Fruit fly (Drosophila melanogaster) whole organism, embryonic: ENCODE results near the gene Gpdh1.

Experiments used
- BtbVII ChIP-seq: fragments of 200-800 bp; sonication (Bioruptor generic); optimal IDR thresholded peaks from 3 replicates; lab custom pipeline; 2017; ENCODE audit warnings: missing biosample characterization, mild to moderate bottlenecking, missing genetic modification characterization
- CG11723 ChIP-seq: fragments of 200-800 bp; sonication (Bioruptor generic); optimal IDR thresholded peaks from 2 replicates; lab custom pipeline; 2017; ENCODE audit warnings: missing biosample characterization, mild to moderate bottlenecking, missing genetic modification characterization
- CG12155 ChIP-seq: fragments of 200-800 bp; sonication (Bioruptor generic); optimal IDR thresholded peaks from 3 replicates; lab custom pipeline; 2016; ENCODE audit warnings: missing biosample characterization, missing genetic modification characterization
- CG14441 ChIP-seq: fragments of 200-800 bp; sonication (Bioruptor generic); IDR thresholded peaks from 2 replicates; pipeline ENCODE4 v1.3.6; 2022; ENCODE audit warnings: missing biosample characterization, missing genetic modification characterization
- CG1602 ChIP-seq: fragments of 200-800 bp; sonication (Bioruptor generic); optimal IDR thresholded peaks from 3 replicates; lab custom pipeline; 2016; ENCODE audit warnings: missing biosample characterization, missing genetic modification characterization
- CG16815 ChIP-seq: fragments of 200-800 bp; sonication (Bioruptor generic); optimal IDR thresholded peaks from 3 replicates; lab custom pipeline; 2017; ENCODE audit warnings: missing biosample characterization, mild to moderate bottlenecking, missing genetic modification characterization
- CG17361 ChIP-seq: fragments of 200-800 bp; sonication (Bioruptor generic); IDR thresholded peaks from 3 replicates; pipeline ENCODE4 v1.3.6; 2022; ENCODE audit warnings: missing biosample characterization, missing genetic modification characterization
- CG18011 ChIP-seq: fragments of 200-800 bp; sonication (Bioruptor generic); optimal IDR thresholded peaks from 2 replicates; lab custom pipeline; 2017; ENCODE audit warnings: missing biosample characterization, missing genetic modification characterization, mild to moderate bottlenecking, moderate library complexity, missing genotype
- CG2712 ChIP-seq: fragments of 200-800 bp; optimal IDR thresholded peaks from 3 replicates; lab custom pipeline; 2019; ENCODE audit warnings: missing biosample characterization, mild to moderate bottlenecking, missing genetic modification characterization, moderate library complexity
- CG3407 ChIP-seq: fragments of 200-800 bp; sonication (Bioruptor generic); optimal IDR thresholded peaks from 2 replicates; lab custom pipeline; 2018; ENCODE audit warnings: missing biosample characterization, mild to moderate bottlenecking, missing genetic modification characterization
- CG5953 ChIP-seq: fragments of 200-800 bp; sonication (Bioruptor generic); IDR thresholded peaks from 2 replicates; pipeline ENCODE4 v1.3.6; 2022; ENCODE audit warnings: missing biosample characterization, missing genetic modification characterization
- CG6813 ChIP-seq: fragments of 200-800 bp; sonication (Bioruptor generic); optimal IDR thresholded peaks from 2 replicates; lab custom pipeline; 2017; ENCODE audit warnings: missing biosample characterization, missing genetic modification characterization, mild to moderate bottlenecking, moderate library complexity, missing genetic modification reagents
- Camta ChIP-seq: fragments of 200-800 bp; sonication (Bioruptor generic); optimal IDR thresholded peaks from 2 replicates; lab custom pipeline; 2016; ENCODE audit warnings: missing biosample characterization, missing genetic modification characterization
- E2f2 ChIP-seq: fragments of 200-800 bp; sonication (Bioruptor generic); IDR thresholded peaks from 2 replicates; pipeline ENCODE4 v1.3.6; 2022; ENCODE audit warnings: missing biosample characterization, missing genetic modification characterization
- ERR ChIP-seq: fragments of 200-800 bp; sonication (Bioruptor generic); optimal IDR thresholded peaks from 2 replicates; lab custom pipeline; 2016; ENCODE audit warnings: missing biosample characterization, missing genetic modification characterization
- HmgZ ChIP-seq: fragments of 200-800 bp; sonication (Bioruptor generic); optimal IDR thresholded peaks from 2 replicates; lab custom pipeline; 2018; ENCODE audit warnings: missing biosample characterization, mild to moderate bottlenecking, missing genetic modification characterization
- Hr39 ChIP-seq: fragments of >200 bp; optimal IDR thresholded peaks from 2 replicates; lab custom pipeline; 2017
- Lim3 ChIP-seq: fragments of 200-800 bp; sonication (Bioruptor generic); IDR thresholded peaks from 2 replicates; pipeline ENCODE4 v1.3.6; 2022; ENCODE audit warnings: missing biosample characterization, missing genetic modification characterization
- MESR4 ChIP-seq: fragments of 200-800 bp; sonication (Bioruptor generic); optimal IDR thresholded peaks from 2 replicates; lab custom pipeline; 2018; ENCODE audit warnings: missing biosample characterization, mild to moderate bottlenecking, missing genetic modification characterization, moderate library complexity
- Mad ChIP-seq: fragments of 200-800 bp; sonication (Bioruptor generic); optimal IDR thresholded peaks from 2 replicates; lab custom pipeline; 2016; ENCODE audit warnings: missing biosample characterization, missing genetic modification characterization
- Meics ChIP-seq: fragments of 200-800 bp; sonication (Bioruptor generic); optimal IDR thresholded peaks from 2 replicates; lab custom pipeline; 2017; ENCODE audit warnings: missing biosample characterization, mild to moderate bottlenecking, missing genetic modification characterization
- NC2β ChIP-seq: fragments of 200-800 bp; sonication (Bioruptor generic); optimal IDR thresholded peaks from 2 replicates; lab custom pipeline; 2016; ENCODE audit warnings: missing biosample characterization, missing genetic modification characterization
- Stat92E ChIP-seq, 3 experiments: fragments of >200 bp in 2 of 3; fragments of 200-800 bp in 1 of 3; sonication (Bioruptor generic) in 1 of 3; optimal IDR thresholded peaks; 2 replicates each; lab custom pipeline; 2017 to 2019; ENCODE audit warnings: missing biosample characterization in 3 of 3, missing genetic modification characterization in 3 of 3, mild to moderate bottlenecking in 1 of 3, moderate library complexity in 1 of 3
- al ChIP-seq: fragments of 200-800 bp; sonication (Bioruptor generic); IDR thresholded peaks from 2 replicates; pipeline ENCODE4 v1.3.6; 2022; ENCODE audit warnings: missing biosample characterization, missing genetic modification characterization
- chm ChIP-seq: fragments of 200-800 bp; sonication (Bioruptor generic); IDR thresholded peaks from 2 replicates; pipeline ENCODE4 v1.3.6; 2022; ENCODE audit warnings: missing biosample characterization, missing genetic modification characterization
- croc ChIP-seq: fragments of 200-800 bp; sonication (Bioruptor generic); conservative IDR thresholded peaks from 3 replicates; pipeline ENCODE4 v1.3.6; 2022; ENCODE audit warnings: missing biosample characterization, missing genetic modification characterization
- dpn ChIP-seq, 2 experiments: fragments of 200-800 bp; sonication (Bioruptor generic); optimal IDR thresholded peaks; 3 replicates each; lab custom pipeline; 2016; ENCODE audit warnings: missing biosample characterization in 2 of 2, missing genetic modification characterization in 2 of 2
- grn ChIP-seq: fragments of 200-800 bp; sonication (Bioruptor generic); optimal IDR thresholded peaks from 3 replicates; lab custom pipeline; 2017; ENCODE audit warnings: missing biosample characterization, missing genetic modification characterization
- her ChIP-seq: fragments of 200-800 bp; sonication (Bioruptor generic); optimal IDR thresholded peaks from 2 replicates; lab custom pipeline; 2016; ENCODE audit warnings: missing biosample characterization, missing genetic modification characterization
- lmd ChIP-seq: fragments of 200-800 bp; sonication (Bioruptor generic); IDR thresholded peaks from 2 replicates; pipeline ENCODE4 v1.3.6; 2022; ENCODE audit warnings: missing biosample characterization, missing genetic modification characterization
- nom ChIP-seq: fragments of 200-800 bp; sonication (Bioruptor generic); optimal IDR thresholded peaks from 2 replicates; lab custom pipeline; 2017; ENCODE audit warnings: missing biosample characterization, missing genetic modification characterization, mild to moderate bottlenecking, moderate library complexity, missing genetic modification reagents
- sens ChIP-seq: fragments of 200-800 bp; sonication (Bioruptor generic); peaks from one replicate; lab custom pipeline; 2016; ENCODE audit warnings: missing biosample characterization, missing genetic modification characterization
- sisA ChIP-seq: fragments of 200-800 bp; sonication (Bioruptor generic); IDR thresholded peaks from 2 replicates; pipeline ENCODE4 v1.3.6; 2022; ENCODE audit warnings: missing biosample characterization, missing genetic modification characterization
- sqz ChIP-seq: fragments of 200-800 bp; sonication (Bioruptor generic); optimal IDR thresholded peaks from 3 replicates; lab custom pipeline; 2018; ENCODE audit warnings: missing biosample characterization, mild to moderate bottlenecking, missing genetic modification characterization
- unpg ChIP-seq: fragments of 200-800 bp; sonication (Bioruptor generic); optimal IDR thresholded peaks from 3 replicates; lab custom pipeline; 2018; ENCODE audit warnings: missing biosample characterization, mild to moderate bottlenecking, missing genetic modification characterization, moderate library complexity
- vvl ChIP-seq: fragments of 200-800 bp; sonication (Bioruptor generic); IDR thresholded peaks from 2 replicates; pipeline ENCODE4 v1.3.6; 2022; ENCODE audit warnings: missing biosample characterization, missing genetic modification characterization
- wdn ChIP-seq: fragments of 200-800 bp; sonication (Bioruptor generic); IDR thresholded peaks from 2 replicates; pipeline ENCODE4 v1.3.6; 2022; ENCODE audit warnings: missing biosample characterization, missing genetic modification characterization
- zen ChIP-seq: fragments of 200-800 bp; sonication (Bioruptor generic); optimal IDR thresholded peaks from 3 replicates; lab custom pipeline; 2018; ENCODE audit warnings: missing biosample characterization, mild to moderate bottlenecking, missing genetic modification characterization, moderate library complexity

The Gpdh1 gene

dm6 chr2L:5906893-5907850 is 36.3 kb upstream of the Gpdh1 start, which contains the start of gene bchs (continued):
- no peak for TF ChIP-seq al (GFP tag; lab: Robert Waterston, UW)
- TF ChIP-seq croc (GFP tag; lab: Robert Waterston, UW) = peak; percentile 27; the same call in 1 of the 3 replicates
- peak; percentile 97 for TF ChIP-seq E2f2 (GFP tag; lab: Robert Waterston, UW)
- TF ChIP-seq sqz (GFP tag; lab: Kevin White, UChicago) = no peak
- TF ChIP-seq CG18011 = no peak
- no peak for TF ChIP-seq Stat92E (GFP tag; optimal IDR thresholded peaks at IDR 0.05; lab: Kevin White, UChicago)
- peak; percentile 92 for TF ChIP-seq CG11723 (GFP tag; lab: Kevin White, UChicago)
- TF ChIP-seq Meics = peak; percentile 88
- peak; percentile 94 for TF ChIP-seq sens (GFP tag; lab: Kevin White, UChicago)
- TF ChIP-seq HmgZ (tag; lab: Kevin White, UChicago) = peak; percentile 96
- TF ChIP-seq ERR = peak; percentile 75
- TF ChIP-seq lmd (GFP tag; lab: Robert Waterston, UW) = peak; percentile 34; the same call in 1 of the 2 replicates
- peak; percentile 96 for TF ChIP-seq BtbVII (GFP tag; lab: Kevin White, UChicago)
- TF ChIP-seq sisA (GFP tag; lab: Robert Waterston, UW) = no peak
- no peak for TF ChIP-seq nom (GFP tag; lab: Kevin White, UChicago)
- peak; percentile 99 for TF ChIP-seq CG6813 (GFP tag; lab: Kevin White, UChicago)
- peak; percentile 21 for TF ChIP-seq zen (tag; lab: Kevin White, UChicago)
- TF ChIP-seq Camta (GFP tag; lab: Kevin White, UChicago) = peak; percentile 82
- TF ChIP-seq chm (GFP tag; lab: Robert Waterston, UW) = peak; percentile 96
- peak; percentile 97 for TF ChIP-seq CG3407
- peak; percentile 74 to 83 for TF ChIP-seq dpn (GFP tag; optimal IDR thresholded peaks at IDR 0.05; lab: Kevin White, UChicago)
- no peak for TF ChIP-seq Lim3 (GFP tag; lab: Robert Waterston, UW)
- TF ChIP-seq grn = peak; percentile 96
- peak; percentile 72 for TF ChIP-seq Mad (GFP tag; lab: Kevin White, UChicago)
- TF ChIP-seq CG14441 (GFP tag; lab: Robert Waterston, UW) = peak; percentile 60; the same call in 1 of the 2 replicates
- peak; percentile 45 for TF ChIP-seq CG12155 (GFP tag; lab: Kevin White, UChicago)
- no peak for TF ChIP-seq CG16815 (GFP tag; lab: Kevin White, UChicago)
- TF ChIP-seq MESR4 (GFP tag; lab: Kevin White, UChicago) = peak; percentile 52
- peak; percentile 61; the same call in 1 of the 2 replicates for TF ChIP-seq wdn (GFP tag; lab: Robert Waterston, UW)
- TF ChIP-seq NC2β = peak; percentile 83
- no peak for TF ChIP-seq Hr39 (lab: Kevin White, UChicago)
- no peak for TF ChIP-seq unpg (GFP tag; lab: Kevin White, UChicago)
- no peak for TF ChIP-seq CG17361
- TF ChIP-seq vvl (GFP tag; lab: Robert Waterston, UW) = peak; percentile 92
- TF ChIP-seq CG5953 (GFP tag; lab: Robert Waterston, UW) = peak; percentile 80

dm6 chr2L:5910189-5910588 is 33.3 kb upstream of the Gpdh1 start, which contains the start of gene CG14000:
TSS of gene CG14000 (minus strand) at chr2L:5910289.
- TF ChIP-seq CG2712 (tag; lab: Kevin White, UChicago) (no peak), CG1602 (no peak), her (GFP tag; lab: Kevin White, UChicago) (no peak)
